Worm (Caenorhabditis elegans) whole organism, L1 larva: ENCODE measurements around the gene srxa-4.

Source experiments
- nhr-76 ChIP-seq: sonication (generic microtip); optimal IDR thresholded peaks from 2 replicates; lab custom pipeline; 2017; ENCODE audit warnings: missing biosample characterization, missing genetic modification characterization
- snpc-4 ChIP-seq: fragments of 150-350 bp; optimal IDR thresholded peaks from 2 replicates; lab custom pipeline; 2014; ENCODE audit warnings: missing biosample characterization, missing genetic modification characterization
- unc-130 ChIP-seq: fragments of 150-350 bp; optimal IDR thresholded peaks from 2 replicates; lab custom pipeline; 2017; ENCODE audit warnings: missing biosample characterization, missing genetic modification characterization, inconsistent platforms
- zip-4 ChIP-seq: fragments of 200-800 bp; sonication (Bioruptor generic); optimal IDR thresholded peaks from 2 replicates; lab custom pipeline; 2018; ENCODE audit warnings: mild to moderate bottlenecking, missing genetic modification characterization, moderate library complexity, missing compliant biosample characterization

DNA sequence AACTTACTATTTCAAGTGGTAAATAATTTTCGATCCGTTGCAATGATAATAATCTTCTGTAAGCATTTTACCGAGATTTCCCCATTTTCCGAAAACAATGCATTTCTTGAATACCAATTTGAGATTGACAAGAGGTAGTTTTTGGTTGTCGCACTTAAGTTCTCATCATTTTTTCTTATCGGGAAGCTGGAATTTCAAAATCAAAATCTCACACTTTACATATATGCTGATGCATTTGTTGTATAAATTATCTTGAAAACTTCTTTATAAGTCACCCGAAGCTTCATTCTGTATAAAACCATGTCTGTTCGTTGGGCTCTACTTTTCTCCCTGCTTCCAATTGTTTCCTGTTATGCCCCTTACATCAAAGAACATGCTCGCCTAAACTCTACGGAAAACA, 31.2 kb downstream of the srxa-4 start, which contains the start of gene try-11:
- TF ChIP-seq unc-130 (tag; lab: Kevin White, UChicago) = no peak
- TF ChIP-seq nhr-76 (tag; lab: Kevin White, UChicago) = no peak
- no peak for TF ChIP-seq zip-4
- no peak for TF ChIP-seq snpc-4 (tag; lab: Kevin White, UChicago)
